Worm (Caenorhabditis elegans): ENCODE data around the gene ugt-14.

The ugt-14 gene

DNA sequence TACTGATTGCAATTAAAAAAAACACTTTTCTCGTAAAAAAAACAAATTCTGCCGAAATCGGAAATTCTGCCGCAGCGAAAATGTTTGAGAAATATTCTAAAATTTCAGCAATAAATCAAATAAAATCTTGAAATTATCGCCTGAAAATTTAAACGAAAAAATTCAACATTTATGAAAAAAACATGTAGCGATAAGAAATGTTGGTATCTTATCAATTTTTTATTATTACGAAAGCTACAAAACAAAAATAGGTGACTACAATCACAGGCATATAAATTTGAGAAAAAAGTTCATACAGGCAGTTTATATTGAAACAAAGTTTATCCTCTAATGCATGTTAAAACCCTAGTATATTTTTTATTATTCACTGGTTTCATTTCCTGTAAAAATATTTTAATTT lies at the start of gene ugt-14:
TSS of gene ugt-14 (plus strand) at position 301 of the 400 bp plus-strand sequence.
- no peak for TF ChIP-seq aly-1 (tag; optimal IDR thresholded peaks at IDR 0.05)
- no peak for TF ChIP-seq hmg-4 (GFP tag; optimal IDR thresholded peaks at IDR 0.05)
- TF ChIP-seq hnd-1 (tag; optimal IDR thresholded peaks at IDR 0.05), result no peak
- TF ChIP-seq flt-1 (GFP tag; IDR thresholded peaks at IDR 0.05), result no peak
- TF ChIP-seq tbx-11 (GFP tag; IDR thresholded peaks at IDR 0.05), result no peak
- TF ChIP-seq ets-7 (tag; optimal IDR thresholded peaks at IDR 0.05), result no peak
- TF ChIP-seq hmbx-1 (tag; optimal IDR thresholded peaks at IDR 0.05), result no peak
- no peak for TF ChIP-seq tbx-37 (GFP tag; conservative IDR thresholded peaks at IDR 0.05)
- TF ChIP-seq B0310.2 (tag; optimal IDR thresholded peaks at IDR 0.05), result no peak
- no peak for TF ChIP-seq tra-4 (tag; optimal IDR thresholded peaks at IDR 0.05)
- no peak for TF ChIP-seq ama-1 (optimal IDR thresholded peaks at IDR 0.05)
- TF ChIP-seq F13C5.2 (tag; optimal IDR thresholded peaks at IDR 0.05), result no peak
- TF ChIP-seq ceh-13 (GFP tag; optimal IDR thresholded peaks at IDR 0.05), result no peak
- no peak for TF ChIP-seq scrt-1 (GFP tag; IDR thresholded peaks at IDR 0.05)
- no peak for TF ChIP-seq pes-1 (GFP tag; IDR thresholded peaks at IDR 0.05)
- TF ChIP-seq ceh-36 (tag; optimal IDR thresholded peaks at IDR 0.05), result no peak

DNA sequence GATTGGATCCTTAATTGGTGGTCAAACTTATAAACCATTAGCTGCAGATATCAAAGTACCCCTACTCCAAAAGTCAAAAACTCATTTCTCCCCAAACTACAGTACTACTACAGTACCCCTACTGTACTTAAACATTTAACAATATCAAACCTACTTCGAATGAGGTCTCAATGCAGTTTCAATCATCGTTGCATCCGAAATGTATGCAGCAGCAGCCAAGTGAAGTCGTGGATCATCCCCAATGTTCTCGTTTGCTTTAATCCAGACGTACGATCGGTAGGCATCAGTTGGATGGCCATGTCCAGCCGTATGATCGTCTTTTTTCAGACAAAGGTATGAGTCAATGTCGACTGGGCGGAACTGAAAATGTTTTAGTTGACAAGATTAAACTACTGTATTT lies 48.5 kb upstream of the ugt-14 start:
- TF ChIP-seq tbx-11 (GFP tag; IDR thresholded peaks at IDR 0.05), result no peak

DNA sequence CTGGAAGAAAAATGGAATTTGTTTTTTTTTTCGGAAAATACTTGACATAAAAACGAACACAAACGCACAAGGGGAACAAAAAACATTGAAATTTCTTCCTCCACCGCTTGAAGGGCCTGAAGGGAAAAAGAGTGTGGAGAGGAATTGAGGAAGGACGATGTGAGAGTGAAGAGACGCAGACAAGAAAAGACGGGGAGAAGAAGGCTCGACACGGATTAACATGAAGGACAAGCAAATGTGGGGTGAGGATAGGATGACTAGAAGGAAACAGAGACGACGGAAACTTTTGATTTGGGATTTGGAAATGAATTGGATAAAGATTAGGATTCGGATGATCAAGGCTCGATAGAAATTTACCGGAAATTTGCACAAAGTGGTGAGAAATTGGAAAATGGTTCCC lies 45.5 kb upstream of the ugt-14 start:
- no peak for TF ChIP-seq tbx-37 (GFP tag; conservative IDR thresholded peaks at IDR 0.05)
- TF ChIP-seq hnd-1 (tag; optimal IDR thresholded peaks at IDR 0.05), result no peak
- TF ChIP-seq ceh-36 (tag; optimal IDR thresholded peaks at IDR 0.05), result peak; percentile 1
- peak; percentile 41 for TF ChIP-seq F13C5.2 (tag; optimal IDR thresholded peaks at IDR 0.05)

DNA sequence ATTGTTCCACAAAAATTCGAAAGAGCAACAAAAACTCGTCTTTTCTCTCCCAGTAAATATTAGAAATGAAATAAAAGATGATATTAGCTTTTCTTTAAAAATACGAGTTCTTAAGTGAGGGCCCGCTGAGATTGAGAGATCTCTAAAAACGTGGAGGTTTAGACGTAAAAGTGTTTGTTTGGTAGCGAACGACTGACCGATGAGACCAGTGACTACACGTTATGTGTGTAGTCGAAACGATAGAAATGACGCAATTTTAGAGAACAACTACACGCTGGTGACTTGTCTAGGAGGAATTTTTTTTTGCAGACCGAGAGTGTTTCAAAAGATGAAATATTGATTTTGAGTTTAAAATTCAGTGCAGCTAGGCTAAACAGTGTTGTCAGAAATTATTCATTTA lies 43.3 kb upstream of the ugt-14 start, which contains the start of gene C37H5.13:
TSS of gene C37H5.13 (minus strand) at position 229 of the 400 bp plus-strand sequence.
- no peak for TF ChIP-seq scrt-1 (GFP tag; IDR thresholded peaks at IDR 0.05)

DNA sequence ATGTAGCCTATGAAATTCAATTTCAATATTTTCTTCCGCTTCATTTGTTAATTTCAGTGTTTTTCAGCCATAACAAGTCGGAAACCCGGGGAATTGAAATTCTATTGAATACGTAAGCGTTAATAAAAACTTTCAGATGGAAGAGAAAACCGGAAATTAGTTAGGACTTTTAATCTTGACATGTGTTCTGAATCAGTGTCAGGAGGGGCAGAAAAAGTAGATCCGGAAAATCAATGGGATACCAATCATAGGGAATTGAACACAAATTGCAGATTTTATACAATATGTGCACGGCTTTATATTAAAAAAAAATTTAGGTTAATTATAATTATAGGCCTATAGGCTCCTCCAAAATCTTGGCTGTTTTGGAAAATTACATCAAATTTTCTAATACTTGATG lies 41.7 kb upstream of the ugt-14 start:
- TF ChIP-seq tbx-11 (GFP tag; IDR thresholded peaks at IDR 0.05) (no peak), pes-1 (GFP tag; IDR thresholded peaks at IDR 0.05) (no peak), F13C5.2 (tag; optimal IDR thresholded peaks at IDR 0.05) (no peak)

DNA sequence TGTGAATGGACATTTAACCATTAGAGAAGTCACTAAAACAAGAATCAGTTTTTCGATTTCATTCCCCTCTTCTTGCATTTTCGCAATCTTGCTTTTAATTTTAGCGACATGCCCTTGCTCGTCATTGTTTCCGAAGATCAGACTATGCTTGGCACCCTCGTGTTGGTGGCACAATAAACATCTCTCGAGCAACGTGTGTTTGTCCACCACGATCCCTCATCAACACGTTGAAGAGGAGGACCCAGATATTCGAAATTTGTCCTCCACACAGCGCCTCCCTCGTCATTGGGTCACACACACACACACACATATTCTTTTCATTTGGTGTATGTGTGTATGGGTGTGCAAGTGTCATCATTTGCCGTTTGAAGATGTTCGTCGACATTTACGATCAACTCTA lies 40.7 kb upstream of the ugt-14 start, which contains the start of gene srd-32:
TSS of gene srd-32 (plus strand) at position 301 of the 400 bp plus-strand sequence.
- TF ChIP-seq ama-1 (optimal IDR thresholded peaks at IDR 0.05) (no peak), sea-1 (GFP tag; conservative IDR thresholded peaks at IDR 0.05) (no peak), F13C5.2 (tag; optimal IDR thresholded peaks at IDR 0.05) (no peak), ceh-36 (tag; optimal IDR thresholded peaks at IDR 0.05) (no peak), scrt-1 (GFP tag; IDR thresholded peaks at IDR 0.05) (no peak), tbx-37 (GFP tag; conservative IDR thresholded peaks at IDR 0.05) (no peak), B0310.2 (tag; optimal IDR thresholded peaks at IDR 0.05) (no peak), ets-7 (tag; optimal IDR thresholded peaks at IDR 0.05) (no peak), tra-4 (tag; optimal IDR thresholded peaks at IDR 0.05) (no peak), ceh-13 (GFP tag; optimal IDR thresholded peaks at IDR 0.05) (no peak), aly-1 (tag; optimal IDR thresholded peaks at IDR 0.05) (no peak), hmbx-1 (tag; optimal IDR thresholded peaks at IDR 0.05) (no peak), hnd-1 (tag; optimal IDR thresholded peaks at IDR 0.05) (no peak), pes-1 (GFP tag; IDR thresholded peaks at IDR 0.05) (no peak), flt-1 (GFP tag; IDR thresholded peaks at IDR 0.05) (no peak), tbx-11 (GFP tag; IDR thresholded peaks at IDR 0.05) (no peak), hmg-4 (GFP tag; optimal IDR thresholded peaks at IDR 0.05) (no peak)

DNA sequence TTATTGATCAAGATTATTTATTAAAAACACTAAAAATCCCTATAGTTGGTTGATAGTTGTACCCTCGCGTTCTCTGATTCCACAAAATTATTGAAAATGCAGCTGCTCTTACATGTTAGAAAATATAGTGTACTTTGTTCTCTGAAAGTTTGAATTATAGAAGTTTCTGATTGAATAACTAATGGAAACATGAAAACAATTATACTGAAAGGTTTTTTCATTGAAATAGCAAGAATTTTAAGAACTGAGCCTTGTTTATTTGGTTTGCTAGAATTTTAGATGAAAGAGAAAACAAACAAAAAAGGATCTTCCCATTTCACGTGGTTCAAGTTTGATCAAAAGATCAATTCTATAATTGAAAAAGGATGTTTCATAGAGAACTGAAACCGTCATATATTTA lies 38.5 kb upstream of the ugt-14 start:
- no peak for TF ChIP-seq hnd-1 (tag; optimal IDR thresholded peaks at IDR 0.05)
- TF ChIP-seq hmbx-1 (tag; optimal IDR thresholded peaks at IDR 0.05), result no peak
- no peak for TF ChIP-seq tra-4 (tag; optimal IDR thresholded peaks at IDR 0.05)
- no peak for TF ChIP-seq hmg-4 (GFP tag; optimal IDR thresholded peaks at IDR 0.05)
- TF ChIP-seq F13C5.2 (tag; optimal IDR thresholded peaks at IDR 0.05), result no peak
- no peak for TF ChIP-seq aly-1 (tag; optimal IDR thresholded peaks at IDR 0.05)
- no peak for TF ChIP-seq ets-7 (tag; optimal IDR thresholded peaks at IDR 0.05)
- TF ChIP-seq B0310.2 (tag; optimal IDR thresholded peaks at IDR 0.05), result no peak
- no peak for TF ChIP-seq tbx-11 (GFP tag; IDR thresholded peaks at IDR 0.05)

DNA sequence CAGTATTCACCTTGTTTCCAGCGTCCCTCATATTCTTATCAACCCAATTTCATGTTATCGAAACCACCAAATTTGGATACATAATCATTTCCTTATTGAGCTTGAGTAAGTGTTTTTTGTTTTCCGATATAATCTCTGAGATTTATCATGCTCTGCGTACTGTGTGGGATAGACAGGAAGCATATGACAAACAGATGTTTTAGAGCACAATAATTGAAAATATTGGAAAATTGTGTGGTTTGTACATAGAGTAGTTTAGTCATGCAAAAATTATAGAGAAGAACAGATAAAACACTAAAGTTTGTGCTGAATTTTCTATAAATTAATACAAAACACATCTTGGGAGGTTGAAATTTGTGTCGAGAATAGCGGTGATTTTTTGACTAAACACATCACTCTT lies 37.4 kb upstream of the ugt-14 start:
- TF ChIP-seq ama-1 (optimal IDR thresholded peaks at IDR 0.05), result no peak
- no peak for TF ChIP-seq ceh-13 (GFP tag; optimal IDR thresholded peaks at IDR 0.05)
- TF ChIP-seq pes-1 (GFP tag; IDR thresholded peaks at IDR 0.05), result no peak
- TF ChIP-seq tbx-11 (GFP tag; IDR thresholded peaks at IDR 0.05), result no peak
- TF ChIP-seq tbx-37 (GFP tag; conservative IDR thresholded peaks at IDR 0.05), result no peak
- TF ChIP-seq tra-4 (tag; optimal IDR thresholded peaks at IDR 0.05), result no peak
- no peak for TF ChIP-seq hmbx-1 (tag; optimal IDR thresholded peaks at IDR 0.05)
- no peak for TF ChIP-seq B0310.2 (tag; optimal IDR thresholded peaks at IDR 0.05)
- no peak for TF ChIP-seq ceh-36 (tag; optimal IDR thresholded peaks at IDR 0.05)
- TF ChIP-seq F13C5.2 (tag; optimal IDR thresholded peaks at IDR 0.05), result no peak
- no peak for TF ChIP-seq flt-1 (GFP tag; IDR thresholded peaks at IDR 0.05)
- TF ChIP-seq ets-7 (tag; optimal IDR thresholded peaks at IDR 0.05), result no peak
- TF ChIP-seq sea-1 (GFP tag; conservative IDR thresholded peaks at IDR 0.05), result no peak

DNA sequence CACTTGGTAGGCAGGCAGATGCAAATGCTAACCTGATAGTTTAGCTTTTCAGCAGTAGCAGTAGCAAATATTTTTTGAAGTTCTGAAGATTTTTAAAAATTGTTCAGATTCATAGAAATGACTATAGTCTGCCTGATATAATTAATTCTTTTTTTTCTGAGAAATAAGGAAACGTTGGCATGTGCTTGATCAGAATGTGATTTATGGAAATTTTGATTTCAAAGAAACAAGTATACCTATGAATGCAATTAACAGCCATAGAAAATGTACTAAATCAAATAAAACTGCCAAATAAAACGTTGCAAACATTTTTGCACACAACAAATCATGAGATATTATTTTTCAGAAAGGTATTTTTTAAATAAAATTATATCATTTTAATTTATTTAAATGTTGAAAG lies 35.4 kb upstream of the ugt-14 start:
- no peak for TF ChIP-seq tra-4 (tag; optimal IDR thresholded peaks at IDR 0.05)
